Fruit fly (Drosophila melanogaster) whole organism, adult: ENCODE results near the gene CG13784.

Source experiments
- CG11617 ChIP-seq: fragments of 200-800 bp; sonication (Bioruptor generic); optimal IDR thresholded peaks from 2 replicates; lab custom pipeline; 2017; ENCODE audit warnings: mild to moderate bottlenecking, missing biosample characterization, missing genetic modification reagents, missing genetic modification characterization
- CG12768 ChIP-seq: fragments of 200-800 bp; sonication (Bioruptor generic); optimal IDR thresholded peaks from 2 replicates; lab custom pipeline; 2017; ENCODE audit warnings: missing biosample characterization, missing genetic modification characterization, mild to moderate bottlenecking, moderate library complexity, missing genetic modification reagents
- CG33017 ChIP-seq: fragments of 200-800 bp; sonication (Bioruptor generic); optimal IDR thresholded peaks from 2 replicates; lab custom pipeline; 2018; ENCODE audit warnings: missing biosample characterization, mild to moderate bottlenecking, missing genetic modification characterization, moderate library complexity
- CG5204 ChIP-seq: fragments of 200-800 bp; sonication (Bioruptor generic); optimal IDR thresholded peaks from 2 replicates; lab custom pipeline; 2016; ENCODE audit warnings: missing biosample characterization, missing genetic modification characterization
- CG7101 ChIP-seq: fragments of 200-800 bp; sonication (Bioruptor generic); optimal IDR thresholded peaks from 2 replicates; lab custom pipeline; 2018; ENCODE audit warnings: missing biosample characterization, mild to moderate bottlenecking, missing genetic modification characterization, moderate library complexity
- Hr96 ChIP-seq: fragments of 200-800 bp; sonication (Bioruptor generic); optimal IDR thresholded peaks from 2 replicates; lab custom pipeline; 2016; ENCODE audit warnings: missing biosample characterization, missing genetic modification characterization
- bab1 ChIP-seq: fragments of 200-800 bp; sonication (Bioruptor generic); optimal IDR thresholded peaks from 3 replicates; lab custom pipeline; 2019; ENCODE audit warnings: missing biosample characterization, mild to moderate bottlenecking, missing genetic modification characterization, moderate library complexity
- cic ChIP-seq: fragments of 200-800 bp; sonication (Bioruptor generic); optimal IDR thresholded peaks from 2 replicates; lab custom pipeline; 2017; ENCODE audit warnings: missing biosample characterization, mild to moderate bottlenecking, missing genetic modification characterization, moderate library complexity
- kay ChIP-seq: fragments of 200-800 bp; sonication (Bioruptor generic); peaks from one replicate; lab custom pipeline; 2016; ENCODE audit warnings: missing biosample characterization, missing genetic modification characterization, borderline replicate concordance
- tj ChIP-seq: fragments of 200-800 bp; sonication (Bioruptor generic); optimal IDR thresholded peaks from 3 replicates; lab custom pipeline; 2017; ENCODE audit warnings: missing biosample characterization, mild to moderate bottlenecking, missing genetic modification characterization, moderate library complexity
- toe ChIP-seq: fragments of 200-800 bp; sonication (Bioruptor generic); optimal IDR thresholded peaks from 2 replicates; lab custom pipeline; 2016; ENCODE audit warnings: missing biosample characterization, missing genetic modification characterization

DNA sequence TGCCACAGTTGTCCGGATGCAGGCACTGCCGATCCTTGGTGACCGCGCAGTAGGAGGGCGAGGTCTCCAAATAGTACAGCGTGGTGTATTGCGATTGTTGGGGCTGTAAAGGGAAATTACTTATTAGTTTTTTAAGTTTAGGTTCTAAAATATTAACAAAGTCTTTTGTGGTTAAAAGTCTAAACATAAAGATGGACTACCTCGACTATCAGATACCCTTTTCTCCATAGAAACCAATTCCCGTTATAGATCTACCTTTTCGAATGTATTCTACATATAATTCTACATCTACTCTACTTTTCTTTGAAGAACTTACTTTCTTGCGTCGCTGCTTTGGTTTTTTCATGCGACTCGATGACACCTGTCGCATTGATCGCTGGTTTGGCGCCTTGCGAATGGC, 36.3 kb upstream of the CG13784 start:
- TF ChIP-seq tj (GFP tag; lab: Kevin White, UChicago) (no peak), CG33017 (no peak), kay (GFP tag; lab: Kevin White, UChicago) (no peak), cic (GFP tag; lab: Kevin White, UChicago) (no peak), bab1 (GFP tag; lab: Kevin White, UChicago) (no peak), CG11617 (no peak), CG12768 (GFP tag; lab: Kevin White, UChicago) (no peak), toe (GFP tag; lab: Kevin White, UChicago) (no peak), CG7101 (tag; lab: Kevin White, UChicago) (no peak), Hr96 (GFP tag; lab: Kevin White, UChicago) (no peak), CG5204 (GFP tag; lab: Kevin White, UChicago) (no peak)
